Worm (Caenorhabditis elegans): Measurements from ENCODE around the gene ccpp-6.

DNA sequence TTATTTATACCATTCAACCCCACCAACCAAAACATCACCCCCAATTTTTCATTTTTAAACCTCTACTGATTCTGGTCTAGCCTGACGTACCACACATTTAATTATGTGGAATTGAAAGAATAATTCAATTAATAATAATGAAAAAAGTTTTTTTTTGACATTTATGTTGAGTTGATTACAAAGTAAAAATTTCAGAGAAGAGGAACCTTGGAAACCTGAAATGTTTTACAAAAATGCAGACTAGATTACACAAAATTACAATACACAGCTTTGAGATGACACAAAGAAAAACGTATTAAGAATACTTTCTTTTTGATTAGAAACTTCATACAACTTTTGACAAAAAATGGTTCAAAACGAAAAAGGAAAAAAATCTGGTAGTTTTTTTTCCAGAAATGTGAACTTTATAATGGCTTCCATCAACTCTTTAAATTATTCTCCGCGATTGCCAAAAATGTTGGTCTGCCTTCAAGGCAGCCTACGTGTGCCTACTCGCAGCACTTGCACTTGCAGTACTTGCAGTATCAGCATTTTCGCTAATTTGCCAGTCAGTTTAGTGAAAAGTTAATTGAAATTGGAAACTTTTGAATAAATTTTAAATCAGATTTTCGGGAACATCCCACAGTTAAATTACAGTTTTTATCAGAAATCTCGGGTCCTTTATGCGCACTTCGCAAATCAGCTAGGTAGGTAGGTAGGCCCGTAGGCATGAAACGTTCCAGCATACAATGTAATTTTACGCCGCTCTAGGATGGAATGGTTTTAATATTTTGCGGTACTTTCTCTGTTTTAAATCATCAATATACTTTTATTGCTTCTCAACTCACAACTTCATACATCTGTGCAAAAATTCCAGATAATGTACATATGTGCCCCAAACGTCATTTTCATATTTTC lies 46.2 kb downstream of the ccpp-6 start:
- TF ChIP-seq hlh-15 (tag; optimal IDR thresholded peaks at IDR 0.05) (no peak), fkh-10 (GFP tag; optimal IDR thresholded peaks at IDR 0.05) (no peak), nfya-1 (tag; optimal IDR thresholded peaks at IDR 0.05) (no peak), elt-2 (tag; optimal IDR thresholded peaks at IDR 0.05) (no peak), sox-4 (tag; optimal IDR thresholded peaks at IDR 0.05) (no peak), Y22D7AL.16 (tag; optimal IDR thresholded peaks at IDR 0.05) (no peak), npax-4 (tag; optimal IDR thresholded peaks at IDR 0.05) (no peak), syd-9 (tag; optimal IDR thresholded peaks at IDR 0.05) (no peak), C38D4.7 (GFP tag; optimal IDR thresholded peaks at IDR 0.05) (no peak), ama-1 (optimal IDR thresholded peaks at IDR 0.05) (no peak), pha-4 (tag; optimal IDR thresholded peaks at IDR 0.05) (no peak), ceh-9 (tag; optimal IDR thresholded peaks at IDR 0.05) (no peak)

All from whole organism, late embryonic.